Worm (Caenorhabditis elegans) whole organism, L3 larva: ENCODE data around the gene oac-31.

ENCODE experiments used
- elt-3 ChIP-seq, 3 experiments: fragments of 150-350 bp in 1 of 3; sonication (generic microtip) in 2 of 3; optimal IDR thresholded peaks; 2 replicates in 2 of 3; 4 replicates in 1 of 3; lab custom pipeline; 2014 to 2017; ENCODE audit warnings: missing biosample characterization in 3 of 3, missing genetic modification characterization in 3 of 3
- fos-1 ChIP-seq: fragments of 150-350 bp; optimal IDR thresholded peaks from 2 replicates; lab custom pipeline; 2014; ENCODE audit warnings: missing biosample characterization, missing genetic modification characterization
- nhr-11 ChIP-seq: fragments of 150-350 bp; optimal IDR thresholded peaks from 2 replicates; lab custom pipeline; 2014; ENCODE audit warnings: missing biosample characterization, missing genetic modification characterization
- nhr-77 ChIP-seq: fragments of 150-350 bp; optimal IDR thresholded peaks from 2 replicates; lab custom pipeline; 2014; ENCODE audit warnings: missing biosample characterization, missing genetic modification characterization
- sea-2 ChIP-seq: fragments of 150-350 bp; sonication (generic microtip); optimal IDR thresholded peaks from 4 replicates; lab custom pipeline; 2014; ENCODE audit warnings: missing biosample characterization, missing genetic modification reagents, missing genetic modification characterization

- TF ChIP-seq nhr-11 (tag; lab: Kevin White, UChicago) (no peak), fos-1 (tag; lab: Kevin White, UChicago) (no peak), elt-3 (tag; optimal IDR thresholded peaks at IDR 0.05; lab: Kevin White, UChicago) (no peak), sea-2 (GFP tag; lab: Kevin White, UChicago) (no peak), nhr-77 (no peak)
Observed at ce11 chrV:1494469-1494868, 47.2 kb downstream of the oac-31 start, which contains the start of gene spig-7.
